Fruit fly (Drosophila melanogaster) whole organism, adult: ENCODE data around the gene Ir25a.

Experiments
- CG11617 ChIP-seq: fragments of 200-800 bp; sonication (Bioruptor generic); optimal IDR thresholded peaks from 2 replicates; lab custom pipeline; 2017; ENCODE audit warnings: mild to moderate bottlenecking, missing biosample characterization, missing genetic modification reagents, missing genetic modification characterization
- CG12768 ChIP-seq: fragments of 200-800 bp; sonication (Bioruptor generic); optimal IDR thresholded peaks from 2 replicates; lab custom pipeline; 2017; ENCODE audit warnings: missing biosample characterization, missing genetic modification characterization, mild to moderate bottlenecking, moderate library complexity, missing genetic modification reagents
- CG14711 ChIP-seq: fragments of 200-800 bp; sonication (Bioruptor generic); optimal IDR thresholded peaks from 2 replicates; lab custom pipeline; 2018; ENCODE audit warnings: missing biosample characterization, mild to moderate bottlenecking, missing genetic modification characterization, moderate library complexity
- CG1620 ChIP-seq: fragments of 200-800 bp; sonication (Bioruptor generic); optimal IDR thresholded peaks from 2 replicates; lab custom pipeline; 2016; ENCODE audit warnings: missing biosample characterization, missing genetic modification characterization
- CG33017 ChIP-seq: fragments of 200-800 bp; sonication (Bioruptor generic); optimal IDR thresholded peaks from 2 replicates; lab custom pipeline; 2018; ENCODE audit warnings: missing biosample characterization, mild to moderate bottlenecking, missing genetic modification characterization, moderate library complexity
- CG5204 ChIP-seq: fragments of 200-800 bp; sonication (Bioruptor generic); optimal IDR thresholded peaks from 2 replicates; lab custom pipeline; 2016; ENCODE audit warnings: missing biosample characterization, missing genetic modification characterization
- CG7045 ChIP-seq: fragments of 200-800 bp; sonication (Bioruptor generic); optimal IDR thresholded peaks from 2 replicates; lab custom pipeline; 2017; ENCODE audit warnings: missing biosample characterization, mild to moderate bottlenecking, missing genetic modification characterization
- CG7101 ChIP-seq: fragments of 200-800 bp; sonication (Bioruptor generic); optimal IDR thresholded peaks from 2 replicates; lab custom pipeline; 2018; ENCODE audit warnings: missing biosample characterization, mild to moderate bottlenecking, missing genetic modification characterization, moderate library complexity
- Clk ChIP-seq: fragments of 200-800 bp; sonication (Bioruptor generic); optimal IDR thresholded peaks from 2 replicates; lab custom pipeline; 2017; ENCODE audit warnings: missing biosample characterization, missing genetic modification characterization
- Crg-1 ChIP-seq: fragments of 200-800 bp; sonication (Bioruptor generic); optimal IDR thresholded peaks from 2 replicates; lab custom pipeline; 2016; ENCODE audit warnings: missing biosample characterization, missing genetic modification characterization
- Hr96 ChIP-seq: fragments of 200-800 bp; sonication (Bioruptor generic); optimal IDR thresholded peaks from 2 replicates; lab custom pipeline; 2016; ENCODE audit warnings: missing biosample characterization, missing genetic modification characterization
- Mnt ChIP-seq: fragments of 200-800 bp; sonication (Bioruptor generic); optimal IDR thresholded peaks from 2 replicates; lab custom pipeline; 2016; ENCODE audit warnings: missing biosample characterization, mild to moderate bottlenecking, missing genetic modification characterization
- bab1 ChIP-seq: fragments of 200-800 bp; sonication (Bioruptor generic); optimal IDR thresholded peaks from 3 replicates; lab custom pipeline; 2019; ENCODE audit warnings: missing biosample characterization, mild to moderate bottlenecking, missing genetic modification characterization, moderate library complexity
- cic ChIP-seq: fragments of 200-800 bp; sonication (Bioruptor generic); optimal IDR thresholded peaks from 2 replicates; lab custom pipeline; 2017; ENCODE audit warnings: missing biosample characterization, mild to moderate bottlenecking, missing genetic modification characterization, moderate library complexity
- cnc ChIP-seq, 2 experiments: fragments of >200 bp; optimal IDR thresholded peaks; 2 replicates each; lab custom pipeline; 2017
- kay ChIP-seq: fragments of 200-800 bp; sonication (Bioruptor generic); peaks from one replicate; lab custom pipeline; 2016; ENCODE audit warnings: missing biosample characterization, missing genetic modification characterization, borderline replicate concordance
- ovo ChIP-seq: fragments of 200-800 bp; sonication (Bioruptor generic); optimal IDR thresholded peaks from 2 replicates; lab custom pipeline; 2016; ENCODE audit warnings: missing biosample characterization, missing genetic modification characterization
- pad ChIP-seq: fragments of 200-800 bp; sonication (Bioruptor generic); optimal IDR thresholded peaks from 3 replicates; lab custom pipeline; 2017; ENCODE audit warnings: missing biosample characterization, missing genetic modification characterization, mild to moderate bottlenecking, moderate library complexity, missing genetic modification reagents
- tj ChIP-seq: fragments of 200-800 bp; sonication (Bioruptor generic); optimal IDR thresholded peaks from 3 replicates; lab custom pipeline; 2017; ENCODE audit warnings: missing biosample characterization, mild to moderate bottlenecking, missing genetic modification characterization, moderate library complexity
- toe ChIP-seq: fragments of 200-800 bp; sonication (Bioruptor generic); optimal IDR thresholded peaks from 2 replicates; lab custom pipeline; 2016; ENCODE audit warnings: missing biosample characterization, missing genetic modification characterization

Gene Ir25a

DNA sequence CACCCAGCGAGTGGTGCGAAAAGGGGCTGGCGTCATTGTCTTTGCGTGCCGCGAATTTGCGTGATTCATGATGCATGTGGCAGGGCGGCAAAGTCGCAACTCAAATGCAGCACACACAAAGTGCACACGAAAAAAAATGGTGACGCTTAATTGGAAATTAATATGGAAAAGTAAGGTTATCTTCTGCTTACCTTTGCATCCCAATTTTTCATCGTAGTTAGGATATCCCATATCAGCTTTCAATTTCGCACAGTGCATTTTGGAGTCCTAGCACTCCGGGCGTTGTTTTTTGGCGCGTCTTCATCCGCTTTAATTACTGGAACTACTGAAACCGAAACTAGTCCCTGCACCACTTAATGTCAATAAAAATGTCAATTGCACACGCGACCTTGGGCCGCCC is 15.1 kb downstream of the Ir25a start:
- TF ChIP-seq CG5204 (GFP tag; lab: Kevin White, UChicago), result no peak

DNA sequence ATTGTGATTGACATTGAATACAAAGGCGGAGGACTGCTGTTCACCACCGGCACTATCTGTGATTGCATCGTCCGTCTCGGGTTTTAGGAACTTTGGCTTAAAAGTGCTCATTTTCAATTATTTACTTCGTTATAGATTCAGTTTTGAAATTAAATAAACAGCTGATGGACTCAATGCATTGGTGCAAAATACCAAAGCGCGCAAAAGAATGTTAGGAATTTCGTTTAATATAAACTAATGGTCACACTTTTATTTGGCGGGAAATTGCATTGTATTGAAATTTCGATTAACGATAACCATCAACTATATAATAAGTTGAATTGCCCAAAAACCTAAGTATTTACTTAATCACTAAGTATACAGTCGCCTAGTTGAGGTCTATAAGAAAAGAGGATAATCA is 17.0 kb downstream of the Ir25a start, which contains the start of gene CG3225:
Gene CG3225 (minus strand): TSS at position 190 of the 400 bp plus-strand sequence.
- no peak for TF ChIP-seq cic (GFP tag; lab: Kevin White, UChicago)
- no peak for TF ChIP-seq CG7045 (GFP tag; lab: Kevin White, UChicago)
- TF ChIP-seq bab1 (GFP tag; lab: Kevin White, UChicago), result peak; percentile 39

DNA sequence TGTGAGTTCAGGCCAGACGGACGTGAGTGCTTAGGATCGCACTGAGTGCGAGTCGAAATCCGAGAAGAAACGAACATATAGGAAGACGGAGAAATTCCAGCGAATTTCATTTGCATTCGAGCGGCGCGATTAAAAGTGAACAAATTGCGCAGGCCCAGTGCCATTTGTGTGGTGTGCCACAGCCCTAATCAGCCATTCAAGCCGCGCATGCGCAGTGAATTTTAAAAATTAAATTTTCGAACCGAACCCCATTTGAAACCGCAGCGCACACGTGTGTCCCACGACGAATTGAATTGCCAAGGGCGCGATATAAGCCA is 22.1 kb downstream of the Ir25a start:
- no peak for TF ChIP-seq kay
- no peak for TF ChIP-seq CG1620 (GFP tag; lab: Kevin White, UChicago)
- no peak for TF ChIP-seq CG7045 (GFP tag; lab: Kevin White, UChicago)
- TF ChIP-seq CG7101, result no peak
- no peak for TF ChIP-seq cnc (optimal IDR thresholded peaks at IDR 0.05; lab: Kevin White, UChicago)
- TF ChIP-seq Hr96 (GFP tag; lab: Kevin White, UChicago), result no peak
- TF ChIP-seq CG12768 (GFP tag; lab: Kevin White, UChicago), result no peak
- TF ChIP-seq pad, result no peak
- no peak for TF ChIP-seq CG11617
- TF ChIP-seq CG5204 (GFP tag; lab: Kevin White, UChicago), result no peak
- no peak for TF ChIP-seq toe (GFP tag; lab: Kevin White, UChicago)

DNA sequence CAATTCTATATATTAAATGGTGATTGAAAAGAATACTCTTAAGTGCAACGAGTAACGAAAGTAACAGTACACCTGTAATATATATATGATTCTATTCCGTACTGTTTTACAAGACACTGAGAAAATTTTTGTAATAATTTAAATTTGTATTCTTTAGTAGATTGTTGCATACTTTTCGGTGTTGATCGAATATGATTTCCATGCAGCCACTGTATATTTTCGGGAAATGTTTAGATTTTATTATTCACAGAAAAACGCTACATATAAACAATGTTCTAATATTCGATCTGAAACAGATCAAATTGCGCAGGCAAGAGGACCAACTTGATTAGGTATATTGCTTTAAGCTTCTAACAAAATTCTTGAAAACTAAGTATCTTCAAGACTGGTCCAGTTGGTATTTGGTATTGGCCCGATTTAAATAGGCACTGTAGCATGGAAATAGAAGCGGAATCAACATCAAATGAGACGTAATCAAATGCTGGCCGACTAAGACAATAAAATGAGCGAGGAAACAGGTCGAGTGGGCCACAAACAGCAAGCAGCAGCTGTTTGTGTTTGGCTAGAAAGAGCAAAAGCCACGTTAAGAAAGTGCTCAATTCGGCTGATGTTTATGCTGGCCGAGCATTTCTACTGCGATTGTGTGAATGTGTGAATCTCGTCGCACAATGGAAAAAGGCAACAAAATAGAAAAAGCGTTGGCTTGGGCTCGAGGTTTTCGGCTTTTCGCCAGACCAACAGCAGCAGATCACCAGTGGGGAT is 22.7 kb downstream of the Ir25a start, which contains the start of gene CG15629:
Gene CG15629 (plus strand): TSS at position 749 of the 762 bp plus-strand sequence.
- TF ChIP-seq tj (GFP tag; lab: Kevin White, UChicago) (peak; percentile 53), toe (GFP tag; lab: Kevin White, UChicago) (no peak), CG33017 (tag; lab: Kevin White, UChicago) (no peak), CG11617 (no peak), cic (GFP tag; lab: Kevin White, UChicago) (no peak), CG1620 (GFP tag; lab: Kevin White, UChicago) (no peak), CG14711 (tag; lab: Kevin White, UChicago) (no peak), pad (no peak), Hr96 (GFP tag; lab: Kevin White, UChicago) (no peak)

DNA sequence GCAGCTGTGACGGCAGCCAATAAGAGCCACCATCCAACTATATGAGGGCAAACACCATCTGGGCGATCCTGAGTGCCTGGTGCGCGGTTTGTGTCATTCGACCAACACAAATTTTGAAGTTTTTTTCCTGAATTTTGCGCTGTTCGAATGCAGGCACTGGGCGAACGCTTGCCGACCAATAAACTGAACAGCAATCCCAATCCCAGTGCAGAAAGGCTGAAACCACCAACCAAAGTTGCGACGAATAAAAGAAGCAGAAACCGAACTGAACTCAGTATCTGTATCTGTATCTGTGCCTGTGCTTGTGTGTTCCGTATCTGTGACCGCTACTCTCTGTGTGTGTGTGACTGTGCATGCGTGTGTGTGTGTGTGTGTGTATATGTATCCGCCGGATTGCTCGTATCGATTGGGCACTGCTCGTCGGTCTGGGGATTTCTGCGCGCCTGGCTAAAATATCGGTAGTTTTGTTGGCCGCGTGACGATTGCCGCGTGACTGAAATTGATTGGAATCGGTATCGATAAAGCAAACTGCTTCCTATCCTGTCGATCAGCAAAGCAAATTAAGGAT is 23.5 kb downstream of the Ir25a start:
- TF ChIP-seq CG11617 (peak; percentile 0), CG7101 (no peak), tj (GFP tag; lab: Kevin White, UChicago) (no peak), cic (GFP tag; lab: Kevin White, UChicago) (peak; percentile 84), ovo (peak; percentile 30), CG33017 (tag; lab: Kevin White, UChicago) (no peak), toe (GFP tag; lab: Kevin White, UChicago) (no peak), CG12768 (GFP tag; lab: Kevin White, UChicago) (peak; percentile 86), Clk (peak; percentile 8), pad (no peak), Crg-1 (GFP tag; lab: Kevin White, UChicago) (no peak), CG7045 (GFP tag; lab: Kevin White, UChicago) (no peak), CG5204 (GFP tag; lab: Kevin White, UChicago) (no peak), CG14711 (tag; lab: Kevin White, UChicago) (no peak), cnc (optimal IDR thresholded peaks at IDR 0.05; lab: Kevin White, UChicago) (no peak), Hr96 (GFP tag; lab: Kevin White, UChicago) (no peak), kay (no peak), Mnt (GFP tag; lab: Kevin White, UChicago) (peak; percentile 85), bab1 (GFP tag; lab: Kevin White, UChicago) (no peak), CG1620 (GFP tag; lab: Kevin White, UChicago) (no peak)

DNA sequence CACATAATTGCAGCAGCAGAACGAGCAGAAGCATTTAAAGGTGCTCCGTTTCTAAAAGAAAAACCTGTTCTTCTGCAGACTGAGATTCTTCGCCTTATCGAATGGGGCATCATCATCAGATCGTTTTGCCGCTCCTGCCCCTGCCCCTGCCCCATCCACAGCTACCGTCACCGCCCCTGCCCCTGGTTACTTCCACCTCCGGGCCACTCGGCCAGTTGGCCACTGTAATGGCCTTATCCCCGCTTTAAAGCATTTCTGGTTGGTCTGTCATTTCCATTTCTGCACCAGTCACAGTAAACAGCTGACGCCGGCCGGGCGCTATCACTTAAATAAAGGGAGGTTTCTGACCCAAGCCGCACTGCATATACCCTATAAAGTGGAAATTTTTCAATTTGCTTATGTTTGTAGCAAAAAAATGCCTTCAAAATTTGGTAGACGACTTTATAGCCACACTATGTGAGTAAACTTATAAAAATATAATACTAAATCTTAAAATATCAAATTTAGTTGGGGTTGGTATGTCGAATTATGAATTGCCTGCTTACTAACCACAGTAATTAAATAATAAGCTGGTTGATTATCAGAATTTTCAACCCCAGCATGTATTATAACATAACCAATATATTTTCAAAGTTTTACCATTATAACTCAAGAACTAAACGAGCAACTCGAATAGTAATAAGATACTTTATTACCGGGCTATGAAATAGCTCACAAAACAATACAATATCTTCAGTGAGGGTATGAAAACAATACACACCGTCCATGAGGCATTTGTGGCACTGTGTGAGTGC is 24.2 kb downstream of the Ir25a start:
- TF ChIP-seq CG1620 (GFP tag; lab: Kevin White, UChicago) (peak; percentile 11), CG14711 (tag; lab: Kevin White, UChicago) (peak; percentile 18), CG11617 (peak; percentile 77), CG7045 (GFP tag; lab: Kevin White, UChicago) (peak; percentile 63), pad (peak; percentile 27), bab1 (GFP tag; lab: Kevin White, UChicago) (no peak), CG33017 (tag; lab: Kevin White, UChicago) (peak; percentile 11), Hr96 (GFP tag; lab: Kevin White, UChicago) (peak; percentile 26), CG12768 (GFP tag; lab: Kevin White, UChicago) (no peak), Crg-1 (GFP tag; lab: Kevin White, UChicago) (peak; percentile 5), CG7101 (peak; percentile 11), Clk (no peak), ovo (no peak), toe (GFP tag; lab: Kevin White, UChicago) (peak; percentile 37), CG5204 (GFP tag; lab: Kevin White, UChicago) (peak; percentile 70), cnc (optimal IDR thresholded peaks at IDR 0.05; lab: Kevin White, UChicago) (no peak), cic (GFP tag; lab: Kevin White, UChicago) (no peak), Mnt (GFP tag; lab: Kevin White, UChicago) (no peak), kay (peak; percentile 68), tj (GFP tag; lab: Kevin White, UChicago) (peak; percentile 39)
